Worm (Caenorhabditis elegans): Measurements from ENCODE around the gene lron-3.

The lron-3 gene

DNA sequence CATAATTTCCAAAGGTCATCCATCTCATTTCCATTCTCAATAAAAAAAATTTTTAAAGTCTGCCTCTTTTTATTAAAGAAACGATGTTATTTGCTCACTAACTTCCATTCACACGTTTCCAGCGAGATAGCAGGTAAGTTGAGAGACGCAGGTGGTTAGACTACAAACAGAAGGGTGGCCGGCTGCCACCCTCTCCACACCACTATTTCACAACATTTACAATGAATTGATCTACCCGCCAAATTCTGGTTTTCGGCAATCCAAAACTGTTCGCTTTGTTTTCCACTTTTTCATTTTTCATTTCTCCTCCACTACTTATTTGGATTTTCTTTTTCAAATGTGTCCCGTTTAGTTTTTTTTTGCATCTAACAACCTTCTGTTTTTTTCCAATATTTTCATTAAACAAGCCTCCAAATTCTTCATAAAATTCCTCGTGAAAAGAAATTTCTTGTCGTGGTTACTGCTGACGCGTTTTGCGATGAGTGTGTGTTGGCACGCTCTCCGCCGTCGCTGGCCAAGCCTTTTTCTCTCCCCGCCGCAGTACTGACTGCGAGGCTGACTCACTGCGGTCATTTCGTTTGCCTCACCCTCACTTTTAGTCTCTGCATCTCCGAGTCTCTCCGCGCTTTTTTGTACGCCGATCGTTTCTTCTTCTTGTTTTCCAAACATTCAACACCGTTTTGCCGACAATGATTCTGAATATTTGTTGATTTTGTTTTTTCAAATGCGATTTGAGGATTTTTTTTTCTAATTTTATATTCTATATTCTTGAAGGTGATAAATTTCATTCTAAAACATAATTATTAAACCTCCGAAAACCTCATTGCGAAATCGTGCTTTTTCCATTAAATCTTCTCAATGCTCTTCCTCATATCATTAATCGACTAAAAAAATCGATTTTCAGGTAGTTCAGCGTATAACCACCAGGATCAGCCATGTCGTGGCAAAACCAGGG, 10.5 kb upstream of the lron-3 start, which contains the start of gene dyn-1 (continued):
- TF ChIP-seq ekl-4 (GFP tag; IDR thresholded peaks at IDR 0.05), result no peak
- peak; percentile 39 for TF ChIP-seq egrh-3 (GFP tag; IDR thresholded peaks at IDR 0.05)
- TF ChIP-seq aptf-2 (GFP tag; conservative IDR thresholded peaks at IDR 0.05), result no peak
- TF ChIP-seq T26A5.8 (tag; optimal IDR thresholded peaks at IDR 0.05), result no peak
- TF ChIP-seq F10E7.11 (tag; optimal IDR thresholded peaks at IDR 0.05), result no peak
- TF ChIP-seq ztf-28 (GFP tag; IDR thresholded peaks at IDR 0.05), result no peak
- TF ChIP-seq Y79H2A.3 (GFP tag; conservative IDR thresholded peaks at IDR 0.05), result no peak
- TF ChIP-seq ztf-18 (tag; optimal IDR thresholded peaks at IDR 0.05), result peak; percentile 92
- no peak for TF ChIP-seq rcor-1 (GFP tag; IDR thresholded peaks at IDR 0.05)
- no peak for TF ChIP-seq ceh-79 (tag; optimal IDR thresholded peaks at IDR 0.05)
- no peak for TF ChIP-seq madf-8 (GFP tag; conservative IDR thresholded peaks at IDR 0.05)
- no peak; the same call in 1 of the 2 replicates for TF ChIP-seq madf-6 (GFP tag; IDR thresholded peaks at IDR 0.05)
- TF ChIP-seq bed-2 (GFP tag; IDR thresholded peaks at IDR 0.05), result no peak
- TF ChIP-seq ceh-27 (GFP tag; optimal IDR thresholded peaks at IDR 0.05), result peak; percentile 3
- TF ChIP-seq lin-40 (tag; optimal IDR thresholded peaks at IDR 0.05), result peak; percentile 65
- TF ChIP-seq lin-26 (GFP tag; IDR thresholded peaks at IDR 0.05), result 0 out of 2 replicates have a peak, but pooled peaks have one; percentile 13
- TF ChIP-seq attf-5 (GFP tag; optimal IDR thresholded peaks at IDR 0.05), result peak; percentile 87
- peak; percentile 13 for TF ChIP-seq tbp1 (GFP tag; optimal IDR thresholded peaks at IDR 0.05)
- TF ChIP-seq ceh-58 (GFP tag; IDR thresholded peaks at IDR 0.05), result no peak
- peak; percentile 64 for TF ChIP-seq mcd-1 (GFP tag; IDR thresholded peaks at IDR 0.05)
- no peak for TF ChIP-seq hsf-1 (GFP tag; IDR thresholded peaks at IDR 0.05)
- TF ChIP-seq nhr-80 (tag; optimal IDR thresholded peaks at IDR 0.05), result peak; percentile 95
- TF ChIP-seq snpc-3.4 (tag; optimal IDR thresholded peaks at IDR 0.05), result no peak
- TF ChIP-seq hlh-26 (GFP tag; conservative IDR thresholded peaks at IDR 0.05), result no peak
- TF ChIP-seq ztf-22 (GFP tag; optimal IDR thresholded peaks at IDR 0.05), result no peak
- TF ChIP-seq gei-17 (GFP tag; optimal IDR thresholded peaks at IDR 0.05), result peak; percentile 61
- no peak for TF ChIP-seq rec-8 (tag; optimal IDR thresholded peaks at IDR 0.05)
- TF ChIP-seq T07F8.4 (tag; optimal IDR thresholded peaks at IDR 0.05), result no peak
- TF ChIP-seq Y53G8AR.9 (GFP tag; conservative IDR thresholded peaks at IDR 0.05), result no peak
- TF ChIP-seq lin-35 (GFP tag; optimal IDR thresholded peaks at IDR 0.05), result peak in 1 of 3 experiments; percentile 7
- peak; percentile 7 for TF ChIP-seq ztf-3 (GFP tag; optimal IDR thresholded peaks at IDR 0.05)
- TF ChIP-seq hrde-1 (tag; optimal IDR thresholded peaks at IDR 0.05; ENCODE audit: borderline replicate concordance), result no peak
- peak; percentile 92 for TF ChIP-seq zfh-2 (GFP tag; conservative IDR thresholded peaks at IDR 0.05)
- TF ChIP-seq atf-7 (tag; optimal IDR thresholded peaks at IDR 0.05), result peak; percentile 47
- TF ChIP-seq C06A6.2 (GFP tag; conservative IDR thresholded peaks at IDR 0.05), result peak; percentile 48
- TF ChIP-seq dpff-1 (tag; optimal IDR thresholded peaks at IDR 0.05), result no peak
- TF ChIP-seq efl-1 (GFP tag; optimal IDR thresholded peaks at IDR 0.05), result peak; percentile 28
- TF ChIP-seq B0336.3 (GFP tag; IDR thresholded peaks at IDR 0.05), result peak; percentile 49; the same call in 1 of the 2 replicates
- TF ChIP-seq hmg-1.2 (GFP tag; IDR thresholded peaks at IDR 0.05), result peak; percentile 57; the same call in 1 of the 2 replicates
- no peak for TF ChIP-seq lag-1 (GFP tag; IDR thresholded peaks at IDR 0.05)
- no peak; the same call in 1 of the 2 replicates for TF ChIP-seq cebp-1 (GFP tag; IDR thresholded peaks at IDR 0.05)
- peak; percentile 82 for TF ChIP-seq cebp-1 (tag; optimal IDR thresholded peaks at IDR 0.05)

Data from whole organism, young adult.